Worm (Caenorhabditis elegans) whole organism, mixed stage, embryonic: ENCODE data around the gene nlp-18.

Experiments
- mep-1 ChIP-seq: fragments of 150-350 bp; optimal IDR thresholded peaks from 2 replicates; lab custom pipeline; 2017; ENCODE audit warnings: missing biosample characterization, missing genetic modification reagents, missing genetic modification characterization, inconsistent platforms
- nhr-76 ChIP-seq: sonication (generic microtip); optimal IDR thresholded peaks from 2 replicates; lab custom pipeline; 2017; ENCODE audit warnings: missing biosample characterization, missing genetic modification characterization
- zip-8 ChIP-seq: fragments of 150-350 bp; optimal IDR thresholded peaks from 2 replicates; lab custom pipeline; 2014; ENCODE audit warnings: missing biosample characterization, missing genetic modification characterization
- ztf-11 ChIP-seq: fragments of 150-350 bp; optimal IDR thresholded peaks from 2 replicates; lab custom pipeline; 2014; ENCODE audit warnings: missing biosample characterization, missing genetic modification characterization

DNA sequence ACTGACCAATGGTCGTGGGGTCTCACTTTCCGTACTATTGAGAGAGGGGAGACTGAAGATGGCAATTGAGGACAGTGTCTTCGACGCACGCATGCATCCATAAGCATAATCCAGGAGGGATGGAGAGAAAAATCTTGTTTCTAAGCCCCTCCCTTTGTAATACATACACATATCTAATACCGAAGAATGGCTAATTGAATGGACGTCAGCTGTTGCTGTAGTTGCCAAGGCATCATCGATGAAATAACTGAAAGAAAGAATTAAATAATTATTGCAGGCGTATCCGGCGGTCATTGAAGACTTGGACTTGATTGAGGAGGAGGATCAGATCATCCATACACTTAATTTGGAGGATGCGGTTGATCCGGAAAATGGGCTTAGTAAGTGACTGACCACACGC, 4.6 kb downstream of the nlp-18 start, which contains the start of gene F33A8.7:
- TF ChIP-seq mep-1 (no peak), zip-8 (no peak), nhr-76 (tag; lab: Kevin White, UChicago) (no peak), ztf-11 (tag; lab: Kevin White, UChicago) (no peak)
